Fruit fly (Drosophila melanogaster) whole organism, embryonic: ENCODE results near the gene yin.

Experiments
- Asciz ChIP-seq: fragments of 200-800 bp; sonication (Bioruptor generic); optimal IDR thresholded peaks from 2 replicates; lab custom pipeline; 2017; ENCODE audit warnings: missing biosample characterization, mild to moderate bottlenecking, missing genetic modification characterization, missing genetic modification reagents
- CG1024 ChIP-seq: fragments of 200-800 bp; sonication (Bioruptor generic); IDR thresholded peaks from 2 replicates; pipeline ENCODE4 v1.3.6; 2022; ENCODE audit warnings: missing biosample characterization, missing genetic modification characterization
- CG11696 ChIP-seq: fragments of 200-800 bp; sonication (Bioruptor generic); IDR thresholded peaks from 2 replicates; pipeline ENCODE4 v1.3.6; 2022; ENCODE audit warnings: missing biosample characterization, missing genetic modification characterization
- CG12219 ChIP-seq: fragments of 200-800 bp; sonication (Bioruptor generic); optimal IDR thresholded peaks from 3 replicates; lab custom pipeline; 2018; ENCODE audit warnings: missing biosample characterization, mild to moderate bottlenecking, missing genetic modification characterization
- CG12391 ChIP-seq: fragments of 200-800 bp; sonication (Bioruptor generic); optimal IDR thresholded peaks from 3 replicates; lab custom pipeline; 2018; ENCODE audit warnings: missing biosample characterization, mild to moderate bottlenecking, missing genetic modification characterization, moderate library complexity
- CG12942 ChIP-seq: fragments of 200-800 bp; sonication (Bioruptor generic); optimal IDR thresholded peaks from 3 replicates; lab custom pipeline; 2016; ENCODE audit warnings: missing biosample characterization, missing genetic modification characterization
- CG14014 ChIP-seq: fragments of 200-800 bp; sonication (Bioruptor generic); IDR thresholded peaks from 2 replicates; pipeline ENCODE4 v1.3.6; 2022; ENCODE audit warnings: missing biosample characterization, missing genetic modification characterization
- CG14441 ChIP-seq: fragments of 200-800 bp; sonication (Bioruptor generic); IDR thresholded peaks from 2 replicates; pipeline ENCODE4 v1.3.6; 2022; ENCODE audit warnings: missing biosample characterization, missing genetic modification characterization
- CG1603 ChIP-seq: fragments of 200-800 bp; sonication (Bioruptor generic); optimal IDR thresholded peaks from 2 replicates; lab custom pipeline; 2019; ENCODE audit warnings: missing biosample characterization, mild to moderate bottlenecking, missing genetic modification characterization, moderate library complexity
- CG16815 ChIP-seq: fragments of 200-800 bp; sonication (Bioruptor generic); optimal IDR thresholded peaks from 3 replicates; lab custom pipeline; 2017; ENCODE audit warnings: missing biosample characterization, mild to moderate bottlenecking, missing genetic modification characterization
- CG30403 ChIP-seq: fragments of 200-800 bp; sonication (Bioruptor generic); optimal IDR thresholded peaks from 3 replicates; lab custom pipeline; 2016; ENCODE audit warnings: missing biosample characterization, missing genetic modification characterization
- CG31365 ChIP-seq: fragments of 200-800 bp; sonication (Bioruptor generic); optimal IDR thresholded peaks from 2 replicates; lab custom pipeline; 2018; ENCODE audit warnings: missing biosample characterization, mild to moderate bottlenecking, missing genetic modification characterization
- CG33213 ChIP-seq: fragments of 200-800 bp; sonication (Bioruptor generic); optimal IDR thresholded peaks from 3 replicates; lab custom pipeline; 2016; ENCODE audit warnings: missing biosample characterization, missing genetic modification characterization
- CG3995 ChIP-seq: fragments of 200-800 bp; sonication (Bioruptor generic); optimal IDR thresholded peaks from 3 replicates; lab custom pipeline; 2016; ENCODE audit warnings: missing biosample characterization, missing genetic modification characterization
- CG4282 ChIP-seq: fragments of 200-800 bp; sonication (Bioruptor generic); optimal IDR thresholded peaks from 2 replicates; lab custom pipeline; 2016; ENCODE audit warnings: missing biosample characterization, missing genetic modification characterization
- CG5953 ChIP-seq: fragments of 200-800 bp; sonication (Bioruptor generic); IDR thresholded peaks from 2 replicates; pipeline ENCODE4 v1.3.6; 2022; ENCODE audit warnings: missing biosample characterization, missing genetic modification characterization
- CG6654 ChIP-seq: fragments of 200-800 bp; sonication (Bioruptor generic); optimal IDR thresholded peaks from 2 replicates; lab custom pipeline; 2017; ENCODE audit warnings: missing biosample characterization, mild to moderate bottlenecking, missing genetic modification characterization
- CG6765 ChIP-seq: fragments of 200-800 bp; sonication (Bioruptor generic); optimal IDR thresholded peaks from 3 replicates; lab custom pipeline; 2017; ENCODE audit warnings: missing biosample characterization, mild to moderate bottlenecking, missing genetic modification characterization
- CG7745 ChIP-seq: fragments of 200-800 bp; sonication (Bioruptor generic); optimal IDR thresholded peaks from 2 replicates; lab custom pipeline; 2018; ENCODE audit warnings: missing biosample characterization, mild to moderate bottlenecking, missing genetic modification characterization, moderate library complexity
- CG7786 ChIP-seq: fragments of 200-800 bp; sonication (Bioruptor generic); optimal IDR thresholded peaks from 2 replicates; lab custom pipeline; 2016; ENCODE audit warnings: missing biosample characterization, missing genetic modification characterization
- CG7963 ChIP-seq: fragments of 200-800 bp; sonication (Bioruptor generic); IDR thresholded peaks from 3 replicates; pipeline ENCODE4 v1.3.6; 2022; ENCODE audit warnings: missing biosample characterization, missing genetic modification characterization; ENCODE audit not compliant: partially characterized antibody
- CG7987 ChIP-seq: fragments of 200-800 bp; sonication (Bioruptor generic); optimal IDR thresholded peaks from 2 replicates; lab custom pipeline; 2018; ENCODE audit warnings: missing biosample characterization, mild to moderate bottlenecking, missing genetic modification characterization, moderate library complexity
- CG9609 ChIP-seq: fragments of 200-800 bp; sonication (Bioruptor generic); optimal IDR thresholded peaks from 3 replicates; lab custom pipeline; 2016; ENCODE audit warnings: missing biosample characterization, missing genetic modification characterization
- Dek ChIP-seq: fragments of 200-800 bp; sonication (Bioruptor generic); optimal IDR thresholded peaks from 3 replicates; lab custom pipeline; 2019; ENCODE audit warnings: missing biosample characterization, mild to moderate bottlenecking, missing genetic modification characterization, moderate library complexity
- Doc3 ChIP-seq: fragments of 200-800 bp; sonication (Bioruptor generic); IDR thresholded peaks from 3 replicates; pipeline ENCODE4 v1.3.6; 2022; ENCODE audit warnings: missing biosample characterization, missing genetic modification characterization; ENCODE audit not compliant: partially characterized antibody
- Hmx ChIP-seq: fragments of 200-800 bp; sonication (Bioruptor generic); optimal IDR thresholded peaks from 2 replicates; lab custom pipeline; 2016; ENCODE audit warnings: missing biosample characterization, missing genetic modification characterization
- Lhr ChIP-seq: fragments of 200-800 bp; sonication (Bioruptor generic); optimal IDR thresholded peaks from 3 replicates; lab custom pipeline; 2017; ENCODE audit warnings: mild to moderate bottlenecking, missing biosample characterization, missing genetic modification reagents, missing genetic modification characterization
- Opbp ChIP-seq: fragments of 200-800 bp; sonication (Bioruptor generic); IDR thresholded peaks from 3 replicates; pipeline ENCODE4 v1.3.6; 2022; ENCODE audit warnings: missing biosample characterization, missing genetic modification characterization; ENCODE audit not compliant: partially characterized antibody
- Poxn ChIP-seq: fragments of 200-800 bp; sonication (Bioruptor generic); IDR thresholded peaks from 2 replicates; pipeline ENCODE4 v1.3.6; 2022; ENCODE audit warnings: missing biosample characterization, missing genetic modification characterization
- Side ChIP-seq: fragments of 200-800 bp; sonication (Bioruptor generic); optimal IDR thresholded peaks from 2 replicates; lab custom pipeline; 2016; ENCODE audit warnings: missing biosample characterization, missing genetic modification characterization
- Stat92E ChIP-seq, 3 experiments: fragments of >200 bp in 2 of 3; fragments of 200-800 bp in 1 of 3; sonication (Bioruptor generic) in 1 of 3; optimal IDR thresholded peaks; 2 replicates each; lab custom pipeline; 2017 to 2019; ENCODE audit warnings: missing biosample characterization in 3 of 3, missing genetic modification characterization in 3 of 3, mild to moderate bottlenecking in 1 of 3, moderate library complexity in 1 of 3
- Trl ChIP-seq, 3 experiments: fragments of >200 bp in 2 of 3; fragments of 200-800 bp in 1 of 3; sonication (Bioruptor generic) in 1 of 3; optimal IDR thresholded peaks; 2 replicates in 1 of 3; 3 replicates in 2 of 3; lab custom pipeline; 2016 to 2017; ENCODE audit warnings: missing biosample characterization in 1 of 3, missing genetic modification characterization in 1 of 3
- Xbp1 ChIP-seq: fragments of 200-800 bp; sonication (Bioruptor generic); optimal IDR thresholded peaks from 3 replicates; lab custom pipeline; 2016; ENCODE audit warnings: missing biosample characterization, mild to moderate bottlenecking, missing genetic modification characterization
- ap ChIP-seq: fragments of 200-800 bp; sonication (Bioruptor generic); IDR thresholded peaks from 2 replicates; pipeline ENCODE4 v1.3.6; 2022; ENCODE audit warnings: missing biosample characterization, missing genetic modification characterization
- ato ChIP-seq: fragments of 200-800 bp; sonication (Bioruptor generic); IDR thresholded peaks from 2 replicates; pipeline ENCODE4 v1.3.6; 2022; ENCODE audit warnings: missing biosample characterization, missing genetic modification characterization; ENCODE audit not compliant: partially characterized antibody
- az2 ChIP-seq: fragments of 200-800 bp; sonication (Bioruptor generic); optimal IDR thresholded peaks from 3 replicates; lab custom pipeline; 2016; ENCODE audit warnings: missing biosample characterization, missing genetic modification characterization
- bsh ChIP-seq, 2 experiments: fragments of 200-800 bp; sonication (Bioruptor generic); optimal IDR thresholded peaks; 2 replicates each; lab custom pipeline; 2017 to 2018; ENCODE audit warnings: mild to moderate bottlenecking in 2 of 2, missing biosample characterization in 2 of 2, missing genetic modification characterization in 2 of 2, moderate library complexity in 1 of 2
- da ChIP-seq: fragments of 200-800 bp; sonication (Bioruptor generic); optimal IDR thresholded peaks from 2 replicates; lab custom pipeline; 2016; ENCODE audit warnings: missing biosample characterization, missing genetic modification characterization
- dmrt11E ChIP-seq: fragments of 200-800 bp; sonication (Bioruptor generic); optimal IDR thresholded peaks from 3 replicates; lab custom pipeline; 2018; ENCODE audit warnings: missing biosample characterization, mild to moderate bottlenecking, missing genetic modification characterization, moderate library complexity
- en ChIP-seq: fragments of 200-800 bp; sonication (Bioruptor generic); optimal IDR thresholded peaks from 2 replicates; lab custom pipeline; 2016; ENCODE audit warnings: missing biosample characterization, missing genetic modification characterization
- fd3F ChIP-seq: fragments of 200-800 bp; sonication (Bioruptor generic); optimal IDR thresholded peaks from 2 replicates; lab custom pipeline; 2018; ENCODE audit warnings: missing biosample characterization, mild to moderate bottlenecking, missing genetic modification characterization, moderate library complexity
- gfzf ChIP-seq: fragments of 200-800 bp; sonication (Bioruptor generic); optimal IDR thresholded peaks from 2 replicates; lab custom pipeline; 2016; ENCODE audit warnings: missing biosample characterization, mild to moderate bottlenecking, missing genetic modification characterization, moderate library complexity
- gro ChIP-seq: fragments of 200-800 bp; sonication (Bioruptor generic); optimal IDR thresholded peaks from 2 replicates; lab custom pipeline; 2016; ENCODE audit warnings: missing biosample characterization, missing genetic modification characterization
- nom ChIP-seq: fragments of 200-800 bp; sonication (Bioruptor generic); optimal IDR thresholded peaks from 2 replicates; lab custom pipeline; 2017; ENCODE audit warnings: missing biosample characterization, missing genetic modification characterization, mild to moderate bottlenecking, moderate library complexity, missing genetic modification reagents
- prd ChIP-seq, 3 experiments: fragments of >200 bp in 2 of 3; fragments of 200-800 bp in 1 of 3; sonication (Bioruptor generic) in 1 of 3; optimal IDR thresholded peaks in 2 of 3; IDR thresholded peaks in 1 of 3; 2 replicates in 2 of 3; 3 replicates in 1 of 3; pipeline versions ENCODE4 v1.3.6 to Lab custom; 2017 to 2022; ENCODE audit warnings: missing biosample characterization in 1 of 3, missing genetic modification characterization in 1 of 3
- pros ChIP-seq: fragments of 200-800 bp; sonication (Bioruptor generic); optimal IDR thresholded peaks from 3 replicates; lab custom pipeline; 2019; ENCODE audit warnings: missing biosample characterization, mild to moderate bottlenecking, missing genetic modification characterization, moderate library complexity
- psq ChIP-seq: fragments of 200-800 bp; sonication (Bioruptor generic); optimal IDR thresholded peaks from 2 replicates; lab custom pipeline; 2017; ENCODE audit warnings: missing biosample characterization, missing genetic modification characterization
- salm ChIP-seq: fragments of 200-800 bp; sonication (Bioruptor generic); optimal IDR thresholded peaks from 2 replicates; lab custom pipeline; 2018; ENCODE audit warnings: missing biosample characterization, mild to moderate bottlenecking, missing genetic modification characterization
- stc ChIP-seq: fragments of 200-800 bp; sonication (Bioruptor generic); IDR thresholded peaks from 2 replicates; pipeline ENCODE4 v1.3.6; 2022; ENCODE audit warnings: missing biosample characterization, missing genetic modification characterization
- unc-4 ChIP-seq: fragments of 200-800 bp; sonication (Bioruptor generic); IDR thresholded peaks from 2 replicates; pipeline ENCODE4 v1.3.6; 2022; ENCODE audit warnings: missing biosample characterization, missing genetic modification characterization; ENCODE audit not compliant: partially characterized antibody

yin gene

dm6 chrX:3840962-3841361 is 30.8 kb downstream of the yin start (continued):
- TF ChIP-seq CG11696 = no peak
- TF ChIP-seq Trl (optimal IDR thresholded peaks at IDR 0.05; lab: Kevin White, UChicago) = peak; percentile 52 to 68
- no peak for TF ChIP-seq Trl (GFP tag; optimal IDR thresholded peaks at IDR 0.05; lab: Kevin White, UChicago)
- no peak for TF ChIP-seq CG9609 (GFP tag; lab: Kevin White, UChicago)
- TF ChIP-seq CG12391 (tag; lab: Kevin White, UChicago) = no peak
- no peak for TF ChIP-seq Lhr
- peak; percentile 92 for TF ChIP-seq pros (GFP tag; lab: Kevin White, UChicago)
- no peak for TF ChIP-seq CG5953 (GFP tag; lab: Robert Waterston, UW)
- no peak for TF ChIP-seq en (GFP tag; lab: Kevin White, UChicago)
- no peak for TF ChIP-seq CG1024
- TF ChIP-seq fd3F (GFP tag; lab: Kevin White, UChicago) = no peak
- no peak for TF ChIP-seq Poxn (GFP tag; lab: Robert Waterston, UW)
- no peak for TF ChIP-seq Doc3
- no peak for TF ChIP-seq CG4282
- TF ChIP-seq Xbp1 (GFP tag; lab: Kevin White, UChicago) = no peak
- TF ChIP-seq salm = no peak
- TF ChIP-seq Opbp (GFP tag; lab: Robert Waterston, UW) = no peak
- TF ChIP-seq CG30403 = no peak
- no peak for TF ChIP-seq gfzf (GFP tag; lab: Kevin White, UChicago)
- TF ChIP-seq CG3995 (GFP tag; lab: Kevin White, UChicago) = no peak
- no peak for TF ChIP-seq Stat92E (GFP tag; optimal IDR thresholded peaks at IDR 0.05; lab: Kevin White, UChicago)
- TF ChIP-seq az2 (GFP tag; lab: Kevin White, UChicago) = no peak
- TF ChIP-seq CG1603 (tag; lab: Kevin White, UChicago) = no peak
- TF ChIP-seq bsh (GFP tag; optimal IDR thresholded peaks at IDR 0.05; lab: Kevin White, UChicago) = no peak
- no peak for TF ChIP-seq prd (optimal IDR thresholded peaks at IDR 0.05; lab: Kevin White, UChicago)
- TF ChIP-seq prd (GFP tag; IDR thresholded peaks at IDR 0.05; lab: Robert Waterston, UW) = no peak
- TF ChIP-seq psq (GFP tag; lab: Kevin White, UChicago) = no peak
- no peak for TF ChIP-seq gro (GFP tag; lab: Kevin White, UChicago)
- TF ChIP-seq nom (GFP tag; lab: Kevin White, UChicago) = peak; percentile 37
- TF ChIP-seq CG16815 (GFP tag; lab: Kevin White, UChicago) = no peak
- TF ChIP-seq Dek (tag; lab: Kevin White, UChicago) = no peak
- no peak for TF ChIP-seq ato
- no peak for TF ChIP-seq CG6654
- TF ChIP-seq CG14014 (GFP tag; lab: Robert Waterston, UW) = peak; percentile 21; the same call in 1 of the 2 replicates
- no peak for TF ChIP-seq CG12219 (GFP tag; lab: Kevin White, UChicago)
- no peak for TF ChIP-seq dmrt11E
- no peak for TF ChIP-seq CG33213 (GFP tag; lab: Kevin White, UChicago)
- no peak for TF ChIP-seq CG7745 (tag; lab: Kevin White, UChicago)
- TF ChIP-seq CG7963 (GFP tag; lab: Robert Waterston, UW) = no peak
- no peak for TF ChIP-seq unc-4 (GFP tag; lab: Robert Waterston, UW)
- TF ChIP-seq CG31365 = no peak
- no peak for TF ChIP-seq Side (GFP tag; lab: Kevin White, UChicago)
- no peak for TF ChIP-seq Asciz
- no peak for TF ChIP-seq CG14441 (GFP tag; lab: Robert Waterston, UW)
- TF ChIP-seq stc = no peak
- TF ChIP-seq CG7786 (GFP tag; lab: Kevin White, UChicago) = no peak
- TF ChIP-seq ap (GFP tag; lab: Robert Waterston, UW) = no peak
- TF ChIP-seq Hmx = no peak
- no peak for TF ChIP-seq da
- no peak for TF ChIP-seq CG7987 (GFP tag; lab: Kevin White, UChicago)
- TF ChIP-seq CG6765 (GFP tag; lab: Kevin White, UChicago) = no peak
- TF ChIP-seq CG12942 (GFP tag; lab: Kevin White, UChicago) = no peak
